Worm (Caenorhabditis elegans) whole organism, L3 larva: Measurements from ENCODE around the gene F13A7.11.

Source experiments
- R02D3.7 ChIP-seq: fragments of 150-350 bp; optimal IDR thresholded peaks from 2 replicates; lab custom pipeline; 2014; ENCODE audit warnings: missing biosample characterization, missing genetic modification characterization
- ZK546.5 ChIP-seq: sonication (generic microtip); optimal IDR thresholded peaks from 2 replicates; lab custom pipeline; 2017; ENCODE audit warnings: missing biosample characterization, missing genetic modification characterization
- aly-2 ChIP-seq: fragments of 150-350 bp; optimal IDR thresholded peaks from 2 replicates; lab custom pipeline; 2014; ENCODE audit warnings: missing biosample characterization, missing genetic modification characterization
- ama-1 ChIP-seq: fragments of 150-350 bp; optimal IDR thresholded peaks from 2 replicates; lab custom pipeline; 2018
- ceh-16 ChIP-seq: sonication (generic microtip); optimal IDR thresholded peaks from 2 replicates; lab custom pipeline; 2017; ENCODE audit warnings: missing biosample characterization, missing genetic modification characterization
- ceh-28 ChIP-seq: fragments of 150-350 bp; optimal IDR thresholded peaks from 2 replicates; lab custom pipeline; 2014; ENCODE audit warnings: missing biosample characterization, missing genetic modification reagents, missing genetic modification characterization
- ceh-82 ChIP-seq: fragments of 150-350 bp; optimal IDR thresholded peaks from 2 replicates; lab custom pipeline; 2014; ENCODE audit warnings: missing biosample characterization, missing genetic modification characterization
- ceh-9 ChIP-seq: sonication (generic microtip); optimal IDR thresholded peaks from 2 replicates; lab custom pipeline; 2018; ENCODE audit warnings: missing biosample characterization, missing genetic modification characterization
- daf-12 ChIP-seq: fragments of 150-350 bp; optimal IDR thresholded peaks from 2 replicates; lab custom pipeline; 2014; ENCODE audit warnings: missing biosample characterization, missing genetic modification reagents, missing genetic modification characterization
- egl-27 ChIP-seq: sonication (generic microtip); optimal IDR thresholded peaks from 4 replicates; lab custom pipeline; 2017; ENCODE audit warnings: missing biosample characterization, missing genetic modification reagents, missing genetic modification characterization
- egl-5 ChIP-seq: fragments of 150-350 bp; optimal IDR thresholded peaks from 2 replicates; lab custom pipeline; 2017; ENCODE audit warnings: missing biosample characterization, missing genetic modification reagents, missing genetic modification characterization, inconsistent platforms
- elt-2 ChIP-seq: sonication (generic microtip); optimal IDR thresholded peaks from 2 replicates; lab custom pipeline; 2016; ENCODE audit warnings: missing genetic modification reagents, mild to moderate bottlenecking, missing genetic modification characterization, missing compliant biosample characterization
- elt-3 ChIP-seq, 3 experiments: fragments of 150-350 bp in 1 of 3; sonication (generic microtip) in 2 of 3; optimal IDR thresholded peaks; 2 replicates in 2 of 3; 4 replicates in 1 of 3; lab custom pipeline; 2014 to 2017; ENCODE audit warnings: missing biosample characterization in 3 of 3, missing genetic modification characterization in 3 of 3
- eor-1 ChIP-seq, 2 experiments: fragments of 150-350 bp; optimal IDR thresholded peaks; 2 replicates each; lab custom pipeline; 2014 to 2018; ENCODE audit warnings: missing biosample characterization in 2 of 2, missing genetic modification characterization in 2 of 2
- fkh-10 ChIP-seq: sonication (generic microtip); optimal IDR thresholded peaks from 2 replicates; lab custom pipeline; 2017; ENCODE audit warnings: missing biosample characterization, missing genetic modification reagents, missing genetic modification characterization
- fkh-2 ChIP-seq: fragments of 150-350 bp; optimal IDR thresholded peaks from 2 replicates; lab custom pipeline; 2014; ENCODE audit warnings: missing biosample characterization, missing genetic modification reagents, missing genetic modification characterization
- fos-1 ChIP-seq: fragments of 150-350 bp; optimal IDR thresholded peaks from 2 replicates; lab custom pipeline; 2014; ENCODE audit warnings: missing biosample characterization, missing genetic modification characterization
- hmg-11 ChIP-seq: sonication (generic microtip); optimal IDR thresholded peaks from 2 replicates; lab custom pipeline; 2016; ENCODE audit warnings: missing genetic modification characterization, missing compliant biosample characterization
- jun-1 ChIP-seq: fragments of 150-350 bp; optimal IDR thresholded peaks from 2 replicates; lab custom pipeline; 2014; ENCODE audit warnings: missing biosample characterization, missing genetic modification reagents, missing genetic modification characterization
- lin-15B ChIP-seq: fragments of 150-350 bp; optimal IDR thresholded peaks from 2 replicates; lab custom pipeline; 2014; ENCODE audit warnings: missing biosample characterization, missing genetic modification characterization
- lsy-12 ChIP-seq: sonication (generic microtip); optimal IDR thresholded peaks from 2 replicates; lab custom pipeline; 2016; ENCODE audit warnings: mild to moderate bottlenecking, missing genetic modification characterization, missing compliant biosample characterization
- mdl-1 ChIP-seq: fragments of 150-350 bp; optimal IDR thresholded peaks from 2 replicates; lab custom pipeline; 2014; ENCODE audit warnings: missing biosample characterization, missing genetic modification characterization
- mml-1 ChIP-seq: fragments of 150-350 bp; sonication (generic microtip); optimal IDR thresholded peaks from 3 replicates; lab custom pipeline; 2014; ENCODE audit warnings: missing biosample characterization, missing genetic modification characterization
- nfya-1 ChIP-seq: sonication (generic microtip); optimal IDR thresholded peaks from 2 replicates; lab custom pipeline; 2017; ENCODE audit warnings: missing genetic modification characterization, mild to moderate bottlenecking, missing compliant biosample characterization, antibody characterized with exemption, moderate library complexity; ENCODE audit not compliant: insufficient read depth
- nhr-11 ChIP-seq: fragments of 150-350 bp; optimal IDR thresholded peaks from 2 replicates; lab custom pipeline; 2014; ENCODE audit warnings: missing biosample characterization, missing genetic modification characterization
- nhr-12 ChIP-seq: fragments of 150-350 bp; optimal IDR thresholded peaks from 2 replicates; lab custom pipeline; 2014; ENCODE audit warnings: missing biosample characterization, missing genetic modification characterization
- nhr-23 ChIP-seq: fragments of 150-350 bp; optimal IDR thresholded peaks from 2 replicates; lab custom pipeline; 2014; ENCODE audit warnings: missing biosample characterization, missing genetic modification reagents, missing genetic modification characterization
- nhr-237 ChIP-seq: fragments of 150-350 bp; optimal IDR thresholded peaks from 2 replicates; lab custom pipeline; 2014; ENCODE audit warnings: missing biosample characterization, missing genetic modification characterization
- nhr-25 ChIP-seq: sonication (generic microtip); optimal IDR thresholded peaks from 2 replicates; lab custom pipeline; 2017; ENCODE audit warnings: missing biosample characterization, missing genetic modification characterization
- nhr-28 ChIP-seq: fragments of 150-350 bp; optimal IDR thresholded peaks from 2 replicates; lab custom pipeline; 2014; ENCODE audit warnings: missing biosample characterization, missing genetic modification characterization
- nhr-43 ChIP-seq: sonication (generic microtip); optimal IDR thresholded peaks from 2 replicates; lab custom pipeline; 2016; ENCODE audit warnings: mild to moderate bottlenecking, missing genetic modification characterization, missing compliant biosample characterization; ENCODE audit not compliant: poor library complexity, severe bottlenecking
- nhr-76 ChIP-seq: fragments of 150-350 bp; sonication (generic microtip); optimal IDR thresholded peaks from 5 replicates; lab custom pipeline; 2014; ENCODE audit warnings: missing biosample characterization, missing genetic modification characterization
- nhr-77 ChIP-seq: fragments of 150-350 bp; optimal IDR thresholded peaks from 2 replicates; lab custom pipeline; 2014; ENCODE audit warnings: missing biosample characterization, missing genetic modification characterization
- pha-4 ChIP-seq: fragments of 150-350 bp; optimal IDR thresholded peaks from 2 replicates; lab custom pipeline; 2014; ENCODE audit warnings: missing biosample characterization, missing genetic modification reagents, missing genetic modification characterization
- pqm-1 ChIP-seq: fragments of 150-350 bp; optimal IDR thresholded peaks from 2 replicates; lab custom pipeline; 2017; ENCODE audit warnings: missing biosample characterization, missing genetic modification characterization, inconsistent platforms
- sea-2 ChIP-seq: fragments of 150-350 bp; sonication (generic microtip); optimal IDR thresholded peaks from 4 replicates; lab custom pipeline; 2014; ENCODE audit warnings: missing biosample characterization, missing genetic modification reagents, missing genetic modification characterization
- skn-1 ChIP-seq: fragments of 150-350 bp; optimal IDR thresholded peaks from 2 replicates; lab custom pipeline; 2014; ENCODE audit warnings: missing biosample characterization, missing genetic modification characterization
- snpc-4 ChIP-seq: fragments of 150-350 bp; optimal IDR thresholded peaks from 2 replicates; lab custom pipeline; 2014; ENCODE audit warnings: missing biosample characterization, missing genetic modification characterization
- tbx-2 ChIP-seq: sonication (generic microtip); optimal IDR thresholded peaks from 2 replicates; lab custom pipeline; 2016; ENCODE audit warnings: mild to moderate bottlenecking, missing genetic modification characterization, missing compliant biosample characterization
- unc-39 ChIP-seq: sonication (generic microtip); optimal IDR thresholded peaks from 4 replicates; lab custom pipeline; 2017; ENCODE audit warnings: missing biosample characterization, missing genetic modification characterization
- unc-62 ChIP-seq: fragments of 150-350 bp; sonication (generic microtip); optimal IDR thresholded peaks from 4 replicates; lab custom pipeline; 2014; ENCODE audit warnings: missing biosample characterization, missing genetic modification reagents, missing genetic modification characterization
- zag-1 ChIP-seq: fragments of 150-350 bp; optimal IDR thresholded peaks from 2 replicates; lab custom pipeline; 2014; ENCODE audit warnings: missing biosample characterization, missing genetic modification characterization
- ztf-11 ChIP-seq: fragments of 150-350 bp; optimal IDR thresholded peaks from 2 replicates; lab custom pipeline; 2014; ENCODE audit warnings: missing biosample characterization, missing genetic modification characterization
- ztf-4 ChIP-seq: fragments of 150-350 bp; optimal IDR thresholded peaks from 2 replicates; lab custom pipeline; 2014; ENCODE audit warnings: missing biosample characterization, missing genetic modification characterization

F13A7.11 gene

ce11 chrV:16377188-16377587, 17.9 kb downstream of the F13A7.11 start:
- TF ChIP-seq ceh-28 (tag; lab: Kevin White, UChicago) (no peak), mml-1 (tag; lab: Kevin White, UChicago) (no peak), nhr-25 (tag; lab: Kevin White, UChicago) (no peak), nhr-43 (tag; lab: Kevin White, UChicago) (no peak), jun-1 (tag; lab: Kevin White, UChicago) (no peak), nhr-76 (tag; lab: Kevin White, UChicago) (no peak), aly-2 (no peak), skn-1 (tag; lab: Kevin White, UChicago) (no peak), nhr-23 (tag; lab: Kevin White, UChicago) (no peak), nfya-1 (no peak), nhr-12 (tag; lab: Kevin White, UChicago) (no peak), pha-4 (tag; lab: Kevin White, UChicago) (no peak), egl-5 (no peak), egl-27 (tag; lab: Kevin White, UChicago) (no peak), elt-3 (tag; optimal IDR thresholded peaks at IDR 0.05; lab: Kevin White, UChicago) (no peak), ceh-82 (tag; lab: Kevin White, UChicago) (no peak), lsy-12 (tag; lab: Kevin White, UChicago) (no peak), pqm-1 (tag; lab: Kevin White, UChicago) (no peak), unc-62 (GFP tag; lab: Kevin White, UChicago) (no peak), nhr-77 (no peak)

- TF ChIP-seq ztf-4 (tag; lab: Kevin White, UChicago) (no peak), nhr-77 (no peak)
- TF ChIP-seq, all 47 proteins: peak for 0
Observed at ce11 chrV:16376430-16376948, 18.6 kb downstream of the F13A7.11 start.

ce11 chrV:16374676-16375075, 20.4 kb downstream of the F13A7.11 start, which contains the start of gene srv-34:
Gene srv-34, minus strand, starts transcription at chrV:16374776.
- TF ChIP-seq pha-4 (tag; lab: Kevin White, UChicago) (no peak), ceh-16 (tag; lab: Kevin White, UChicago) (no peak), mdl-1 (tag; lab: Kevin White, UChicago) (no peak), nhr-77 (no peak), ceh-9 (tag; lab: Kevin White, UChicago) (no peak), ceh-82 (tag; lab: Kevin White, UChicago) (no peak), eor-1 (tag; optimal IDR thresholded peaks at IDR 0.05; lab: Kevin White, UChicago) (no peak), egl-5 (no peak), fkh-2 (tag; lab: Kevin White, UChicago) (no peak), mml-1 (tag; lab: Kevin White, UChicago) (no peak), fkh-10 (GFP tag; lab: Kevin White, UChicago) (no peak), nhr-76 (tag; lab: Kevin White, UChicago) (no peak), nhr-12 (tag; lab: Kevin White, UChicago) (no peak), zag-1 (tag; lab: Kevin White, UChicago) (no peak)

ce11 chrV:16370039-16370438, 25.1 kb downstream of the F13A7.11 start:
- TF ChIP-seq R02D3.7 (no peak), fkh-2 (tag; lab: Kevin White, UChicago) (no peak), hmg-11 (tag; lab: Kevin White, UChicago) (peak; percentile 83), ceh-16 (tag; lab: Kevin White, UChicago) (no peak), mml-1 (tag; lab: Kevin White, UChicago) (no peak), fos-1 (tag; lab: Kevin White, UChicago) (no peak), ceh-28 (tag; lab: Kevin White, UChicago) (no peak), nhr-12 (tag; lab: Kevin White, UChicago) (no peak), ceh-9 (tag; lab: Kevin White, UChicago) (no peak), nhr-23 (tag; lab: Kevin White, UChicago) (peak; percentile 2), fkh-10 (GFP tag; lab: Kevin White, UChicago) (no peak), sea-2 (GFP tag; lab: Kevin White, UChicago) (no peak), elt-3 (tag; optimal IDR thresholded peaks at IDR 0.05; lab: Kevin White, UChicago) (peak in 1 of 3 experiments; percentile 8), ama-1 (no peak), unc-62 (GFP tag; lab: Kevin White, UChicago) (no peak), unc-39 (tag; lab: Kevin White, UChicago) (no peak), nhr-76 (tag; lab: Kevin White, UChicago) (no peak), nhr-43 (tag; lab: Kevin White, UChicago) (peak; percentile 73), ZK546.5 (tag; lab: Kevin White, UChicago) (no peak), snpc-4 (tag; lab: Kevin White, UChicago) (peak; percentile 16), nhr-28 (tag; lab: Kevin White, UChicago) (no peak), nhr-237 (no peak), tbx-2 (peak; percentile 63), daf-12 (tag; lab: Kevin White, UChicago) (no peak), lin-15B (tag; lab: Kevin White, UChicago) (peak; percentile 48), lsy-12 (tag; lab: Kevin White, UChicago) (peak; percentile 71), eor-1 (tag; optimal IDR thresholded peaks at IDR 0.05; lab: Kevin White, UChicago) (no peak), ztf-4 (tag; lab: Kevin White, UChicago) (peak; percentile 21), ztf-11 (no peak), elt-2 (tag; lab: Kevin White, UChicago) (peak; percentile 71), nhr-77 (no peak), nhr-25 (tag; lab: Kevin White, UChicago) (peak; percentile 61), jun-1 (tag; lab: Kevin White, UChicago) (peak; percentile 66), nhr-11 (tag; lab: Kevin White, UChicago) (no peak), aly-2 (no peak)
